Worm (Caenorhabditis elegans) whole organism, early embryonic: ENCODE data around the gene T25E12.6.

ENCODE experiments used
- B0310.2 ChIP-seq: sonication (generic microtip); optimal IDR thresholded peaks from 2 replicates; lab custom pipeline; 2016; ENCODE audit warnings: mild to moderate bottlenecking, missing genetic modification characterization, missing compliant biosample characterization
- aly-1 ChIP-seq: sonication (generic microtip); optimal IDR thresholded peaks from 2 replicates; lab custom pipeline; 2016; ENCODE audit warnings: missing genetic modification characterization, missing compliant biosample characterization
- ama-1 ChIP-seq: fragments of 150-350 bp; optimal IDR thresholded peaks from 2 replicates; lab custom pipeline; 2014
- ets-7 ChIP-seq: sonication (generic microtip); optimal IDR thresholded peaks from 2 replicates; lab custom pipeline; 2016; ENCODE audit warnings: missing genotype, missing genetic modification characterization, missing compliant biosample characterization
- flt-1 ChIP-seq: fragments of 200-800 bp; sonication (Bioruptor generic); IDR thresholded peaks from 2 replicates; pipeline ENCODE4 v1.3.6; 2022; ENCODE audit warnings: missing genetic modification characterization, missing compliant biosample characterization
- hmg-4 ChIP-seq: fragments of 200-800 bp; sonication (Bioruptor generic); optimal IDR thresholded peaks from 2 replicates; lab custom pipeline; 2018; ENCODE audit warnings: mild to moderate bottlenecking, missing genetic modification characterization, missing compliant biosample characterization
- hnd-1 ChIP-seq: sonication (generic microtip); optimal IDR thresholded peaks from 2 replicates; lab custom pipeline; 2016; ENCODE audit warnings: missing genetic modification characterization, missing compliant biosample characterization

- TF ChIP-seq hmg-4 (GFP tag; lab: Kevin White, UChicago), result no peak
- no peak for TF ChIP-seq B0310.2 (tag; lab: Kevin White, UChicago)
- no peak for TF ChIP-seq aly-1
- TF ChIP-seq ama-1 (lab: Kevin White, UChicago), result no peak
- TF ChIP-seq hnd-1 (tag; lab: Kevin White, UChicago), result no peak
- no peak for TF ChIP-seq flt-1 (GFP tag; lab: Robert Waterston, UW)
- no peak for TF ChIP-seq ets-7 (tag; lab: Kevin White, UChicago)
Observed at ce11 chrV:16744783-16745182, 2.6 kb downstream of the T25E12.6 start.
